Fruit fly (Drosophila melanogaster) S2 (cell line): Measurements from ENCODE around the gene fabp.

Experiments used
- CG8478 ChIP-seq: fragments of >200 bp; optimal IDR thresholded peaks from 2 replicates; lab custom pipeline; 2018
- CTCF ChIP-seq, 2 experiments: fragments of >200 bp; optimal IDR thresholded peaks; 2 replicates each; lab custom pipeline; 2018

Gene fabp

dm6 chr3R:11581340-11582252, 14.7 kb upstream of the fabp start, which contains the start of gene wkd:
Gene wkd (plus strand): TSS chr3R:11581576.
- TF ChIP-seq CG8478 (no peak), CTCF (optimal IDR thresholded peaks at IDR 0.05; lab: Kevin White, UChicago) (peak; percentile 4 to 47)

dm6 chr3R:11578645-11579044, 11.8 kb upstream of the fabp start, which contains the start of the genes CG6790 and CG5342:
Gene CG6790 (minus strand): TSS chr3R:11578745.
Gene CG5342 (plus strand): TSS chr3R:11578826.
- no peak for TF ChIP-seq CG8478
- TF ChIP-seq CTCF (optimal IDR thresholded peaks at IDR 0.05; lab: Kevin White, UChicago): no peak

- TF ChIP-seq CTCF (optimal IDR thresholded peaks at IDR 0.05; lab: Kevin White, UChicago) (no peak), CG8478 (no peak)
These were observed 4.6 kb upstream of the fabp start for dm6 chr3R:11571408-11571807.

- TF ChIP-seq CTCF (optimal IDR thresholded peaks at IDR 0.05; lab: Kevin White, UChicago) (no peak), CG8478 (no peak)
These were observed 3.1 kb upstream of the fabp start for dm6 chr3R:11569993-11570392.

dm6 chr3R:11568873-11569450, 2.1 kb upstream of the fabp start, which contains the start of gene Mrp4:
Gene Mrp4 (plus strand): TSS chr3R:11569250.
- no peak for TF ChIP-seq CG8478
- TF ChIP-seq CTCF (optimal IDR thresholded peaks at IDR 0.05; lab: Kevin White, UChicago): no peak

- TF ChIP-seq CTCF (optimal IDR thresholded peaks at IDR 0.05; lab: Kevin White, UChicago): no peak
- no peak for TF ChIP-seq CG8478
These were observed 2.0 kb downstream of the fabp start for dm6 chr3R:11564792-11565402.

- TF ChIP-seq CTCF (optimal IDR thresholded peaks at IDR 0.05; lab: Kevin White, UChicago): no peak
- no peak for TF ChIP-seq CG8478
These were observed 3.7 kb downstream of the fabp start for dm6 chr3R:11563147-11563546.

- TF ChIP-seq CTCF (optimal IDR thresholded peaks at IDR 0.05; lab: Kevin White, UChicago): no peak
- TF ChIP-seq CG8478: no peak
These were observed 4.3 kb downstream of the fabp start for dm6 chr3R:11562326-11563109.

- TF ChIP-seq CG8478 (no peak), CTCF (optimal IDR thresholded peaks at IDR 0.05; lab: Kevin White, UChicago) (no peak)
These were observed 5.2 kb downstream of the fabp start for dm6 chr3R:11561648-11562047.

- TF ChIP-seq CG8478 (no peak), CTCF (optimal IDR thresholded peaks at IDR 0.05; lab: Kevin White, UChicago) (no peak)
These were observed 9.3 kb downstream of the fabp start, which contains the start of gene CG10898 for dm6 chr3R:11557492-11557965. Gene CG10898 (plus strand): TSS chr3R:11557776.

- TF ChIP-seq CG8478: no peak
- TF ChIP-seq CTCF (optimal IDR thresholded peaks at IDR 0.05; lab: Kevin White, UChicago): no peak
These were observed 11.9 kb downstream of the fabp start for dm6 chr3R:11554982-11555381.

dm6 chr3R:11553845-11554244, 13.0 kb downstream of the fabp start, which contains the start of gene CG14708:
Gene CG14708 (plus strand): TSS chr3R:11554145.
- no peak for TF ChIP-seq CTCF (optimal IDR thresholded peaks at IDR 0.05; lab: Kevin White, UChicago)
- no peak for TF ChIP-seq CG8478

- TF ChIP-seq CG8478 (no peak), CTCF (optimal IDR thresholded peaks at IDR 0.05; lab: Kevin White, UChicago) (no peak)
These were observed 15.8 kb downstream of the fabp start for dm6 chr3R:11551071-11551470.

- peak; percentile 72 to 79 for TF ChIP-seq CTCF (optimal IDR thresholded peaks at IDR 0.05; lab: Kevin White, UChicago)
- no peak for TF ChIP-seq CG8478
These were observed 22.7 kb downstream of the fabp start for dm6 chr3R:11544150-11544549.
